Fruit fly (Drosophila melanogaster) Kc167 (cell line): ENCODE data around the gene NTPase.

ENCODE experiments used
- Myc ChIP-seq: fragments of >200 bp; optimal IDR thresholded peaks from 2 replicates; lab custom pipeline; 2017; ENCODE audit warnings: missing external identifiers
- Sin3A ChIP-seq: fragments of >200 bp; optimal IDR thresholded peaks from 2 replicates; lab custom pipeline; 2018; ENCODE audit warnings: missing external identifiers
- h ChIP-seq: fragments of >200 bp; optimal IDR thresholded peaks from 3 replicates; lab custom pipeline; 2018; ENCODE audit warnings: missing external identifiers
- psq ChIP-seq: fragments of >200 bp; optimal IDR thresholded peaks from 2 replicates; lab custom pipeline; 2017; ENCODE audit warnings: missing external identifiers
- ttk ChIP-seq: sonication (Bioruptor generic); optimal IDR thresholded peaks from 2 replicates; lab custom pipeline; 2017; ENCODE audit warnings: missing external identifiers

- no peak for TF ChIP-seq psq (lab: Kevin White, UChicago)
- TF ChIP-seq Myc (lab: Kevin White, UChicago) = no peak
- TF ChIP-seq Sin3A = no peak
- TF ChIP-seq ttk (lab: Kevin White, UChicago) = no peak
- no peak for TF ChIP-seq h
Observed at dm6 chr2L:2906122-2906521, 20.5 kb upstream of the NTPase start.
